Worm (Caenorhabditis elegans) whole organism, L1 larva: ENCODE results near the gene C01G6.2.

Source experiments
- ama-1 ChIP-seq: fragments of 150-350 bp; optimal IDR thresholded peaks from 2 replicates; lab custom pipeline; 2014
- ceh-82 ChIP-seq, 3 experiments: fragments of 150-350 bp in 1 of 3; sonication (generic microtip) in 2 of 3; optimal IDR thresholded peaks; 2 replicates each; lab custom pipeline; 2014 to 2017; ENCODE audit warnings: missing biosample characterization in 3 of 3, missing genetic modification characterization in 3 of 3
- ceh-90 ChIP-seq: sonication (generic microtip); optimal IDR thresholded peaks from 2 replicates; lab custom pipeline; 2016; ENCODE audit warnings: missing genetic modification characterization, missing compliant biosample characterization
- efl-1 ChIP-seq, 4 experiments: fragments of 150-350 bp; optimal IDR thresholded peaks in 3 of 4; peaks in 1 of 4; 1 replicate in 1 of 4; 2 replicates in 3 of 4; lab custom pipeline; 2014; ENCODE audit warnings: missing biosample characterization in 2 of 4, missing genetic modification characterization in 2 of 4, missing genetic modification reagents in 2 of 4
- egl-27 ChIP-seq, 2 experiments: fragments of 150-350 bp in 1 of 2; sonication (generic microtip); optimal IDR thresholded peaks; 3 replicates each; lab custom pipeline; 2017 to 2018; ENCODE audit warnings: missing biosample characterization in 2 of 2, missing genetic modification characterization in 2 of 2, missing genetic modification reagents in 2 of 2
- fos-1 ChIP-seq: fragments of 150-350 bp; optimal IDR thresholded peaks from 2 replicates; lab custom pipeline; 2014; ENCODE audit warnings: missing biosample characterization, missing genetic modification characterization
- lir-3 ChIP-seq: sonication (generic microtip); optimal IDR thresholded peaks from 2 replicates; lab custom pipeline; 2016; ENCODE audit warnings: mild to moderate bottlenecking, missing genetic modification characterization, moderate library complexity, missing compliant biosample characterization; ENCODE audit not compliant: poor library complexity
- mdl-1 ChIP-seq, 2 experiments: fragments of 150-350 bp; optimal IDR thresholded peaks; 2 replicates each; lab custom pipeline; 2014 to 2017; ENCODE audit warnings: missing biosample characterization in 2 of 2, missing genetic modification characterization in 2 of 2, inconsistent platforms in 1 of 2
- nhr-12 ChIP-seq: sonication (generic microtip); optimal IDR thresholded peaks from 2 replicates; lab custom pipeline; 2017; ENCODE audit warnings: missing biosample characterization, missing genetic modification characterization
- nhr-237 ChIP-seq: fragments of 150-350 bp; optimal IDR thresholded peaks from 2 replicates; lab custom pipeline; 2014; ENCODE audit warnings: missing biosample characterization, missing genetic modification characterization
- nhr-28 ChIP-seq: fragments of 150-350 bp; optimal IDR thresholded peaks from 2 replicates; lab custom pipeline; 2014; ENCODE audit warnings: missing biosample characterization, missing genetic modification characterization
- pag-3 ChIP-seq: sonication (generic microtip); optimal IDR thresholded peaks from 2 replicates; lab custom pipeline; 2017; ENCODE audit warnings: missing genetic modification characterization, mild to moderate bottlenecking, missing compliant biosample characterization, antibody characterized with exemption, borderline replicate concordance; ENCODE audit not compliant: insufficient read depth
- tlp-1 ChIP-seq: fragments of 150-350 bp; optimal IDR thresholded peaks from 2 replicates; lab custom pipeline; 2014; ENCODE audit warnings: missing biosample characterization, missing genetic modification characterization

- no peak for TF ChIP-seq pag-3 (tag; lab: Kevin White, UChicago)
- TF ChIP-seq mdl-1 (tag; optimal IDR thresholded peaks at IDR 0.05; lab: Kevin White, UChicago), result no peak
- TF ChIP-seq nhr-237 (tag; lab: Kevin White, UChicago), result no peak
- TF ChIP-seq ceh-82 (tag; optimal IDR thresholded peaks at IDR 0.05; lab: Kevin White, UChicago), result no peak
- TF ChIP-seq nhr-12, result no peak
- TF ChIP-seq nhr-28 (tag; lab: Kevin White, UChicago), result no peak
- no peak for TF ChIP-seq fos-1 (tag; lab: Kevin White, UChicago)
- no peak for TF ChIP-seq ceh-90 (tag; lab: Kevin White, UChicago)
- TF ChIP-seq efl-1 (optimal IDR thresholded peaks at IDR 0.05; lab: Kevin White, UChicago), result no peak
- TF ChIP-seq efl-1 (GFP tag; optimal IDR thresholded peaks at IDR 0.05 in 1 of 2; lab: Kevin White, UChicago), result no peak
- TF ChIP-seq ama-1 (lab: Kevin White, UChicago), result no peak
- no peak for TF ChIP-seq tlp-1
- TF ChIP-seq lir-3 (tag; lab: Kevin White, UChicago), result no peak
- no peak for TF ChIP-seq egl-27 (tag; optimal IDR thresholded peaks at IDR 0.05; lab: Kevin White, UChicago)
Observed at ce11 chrII:9261403-9261802, 5.5 kb upstream of the C01G6.2 start.
